Fruit fly (Drosophila melanogaster) whole organism, embryonic: Measurements from ENCODE around the gene CG34427.

ENCODE experiments used
- Bgb ChIP-seq: fragments of 200-800 bp; sonication (Bioruptor generic); IDR thresholded peaks from 2 replicates; pipeline ENCODE4 v1.3.6; 2022; ENCODE audit warnings: missing biosample characterization, missing genetic modification characterization; ENCODE audit not compliant: partially characterized antibody
- CG10654 ChIP-seq: fragments of 200-800 bp; sonication (Bioruptor generic); optimal IDR thresholded peaks from 2 replicates; lab custom pipeline; 2016; ENCODE audit warnings: missing biosample characterization, missing genetic modification characterization
- CG11085 ChIP-seq: fragments of 200-800 bp; sonication (Bioruptor generic); IDR thresholded peaks from 2 replicates; pipeline ENCODE4 v1.3.6; 2022; ENCODE audit warnings: missing biosample characterization, missing genetic modification characterization
- CG11093 ChIP-seq: fragments of 200-800 bp; sonication (Bioruptor generic); IDR thresholded peaks from 3 replicates; pipeline ENCODE4 v1.3.6; 2022; ENCODE audit warnings: missing biosample characterization, missing genetic modification characterization
- CG12071 ChIP-seq: fragments of 200-800 bp; sonication (Bioruptor generic); optimal IDR thresholded peaks from 3 replicates; lab custom pipeline; 2018; ENCODE audit warnings: missing biosample characterization, mild to moderate bottlenecking, missing genetic modification characterization
- CG12155 ChIP-seq: fragments of 200-800 bp; sonication (Bioruptor generic); optimal IDR thresholded peaks from 3 replicates; lab custom pipeline; 2016; ENCODE audit warnings: missing biosample characterization, missing genetic modification characterization
- CG17186 ChIP-seq: fragments of 200-800 bp; sonication (Bioruptor generic); optimal IDR thresholded peaks from 3 replicates; lab custom pipeline; 2017; ENCODE audit warnings: missing biosample characterization, missing genetic modification reagents, missing genetic modification characterization
- CG17359 ChIP-seq: fragments of 200-800 bp; sonication (Bioruptor generic); optimal IDR thresholded peaks from 3 replicates; lab custom pipeline; 2018; ENCODE audit warnings: missing biosample characterization, mild to moderate bottlenecking, missing genetic modification characterization, moderate library complexity
- CG17361 ChIP-seq: fragments of 200-800 bp; sonication (Bioruptor generic); IDR thresholded peaks from 3 replicates; pipeline ENCODE4 v1.3.6; 2022; ENCODE audit warnings: missing biosample characterization, missing genetic modification characterization
- CG17829 ChIP-seq: fragments of 200-800 bp; optimal IDR thresholded peaks from 2 replicates; lab custom pipeline; 2019; ENCODE audit warnings: missing biosample characterization, mild to moderate bottlenecking, missing genetic modification characterization, moderate library complexity
- CG34376 ChIP-seq: fragments of 200-800 bp; sonication (Bioruptor generic); optimal IDR thresholded peaks from 2 replicates; lab custom pipeline; 2018; ENCODE audit warnings: missing biosample characterization, mild to moderate bottlenecking, missing genetic modification characterization
- CG34422 ChIP-seq: fragments of 200-800 bp; sonication (Bioruptor generic); IDR thresholded peaks from 3 replicates; pipeline ENCODE4 v1.3.6; 2022; ENCODE audit warnings: missing biosample characterization, missing genetic modification characterization
- CG42726 ChIP-seq: fragments of 200-800 bp; sonication (Bioruptor generic); IDR thresholded peaks from 2 replicates; pipeline ENCODE4 v1.3.6; 2022; ENCODE audit warnings: missing biosample characterization, missing genetic modification characterization; ENCODE audit not compliant: partially characterized antibody
- CG4707 ChIP-seq: fragments of 200-800 bp; sonication (Bioruptor generic); optimal IDR thresholded peaks from 2 replicates; lab custom pipeline; 2018; ENCODE audit warnings: missing biosample characterization, mild to moderate bottlenecking, missing genetic modification characterization, moderate library complexity
- CG6689 ChIP-seq: fragments of 200-800 bp; sonication (Bioruptor generic); IDR thresholded peaks from 2 replicates; pipeline ENCODE4 v1.3.6; 2022; ENCODE audit warnings: missing biosample characterization, missing genetic modification characterization
- CG7357 ChIP-seq: fragments of 200-800 bp; sonication (Bioruptor generic); IDR thresholded peaks from 3 replicates; pipeline ENCODE4 v1.3.6; 2022; ENCODE audit warnings: missing biosample characterization, missing genetic modification characterization
- CG7556 ChIP-seq: fragments of 200-800 bp; sonication (Bioruptor generic); optimal IDR thresholded peaks from 2 replicates; lab custom pipeline; 2017; ENCODE audit warnings: missing biosample characterization, mild to moderate bottlenecking, missing genetic modification characterization
- CG7839 ChIP-seq: fragments of 200-800 bp; sonication (Bioruptor generic); optimal IDR thresholded peaks from 3 replicates; lab custom pipeline; 2018; ENCODE audit warnings: missing biosample characterization, mild to moderate bottlenecking, missing genetic modification characterization, moderate library complexity
- CG8359 ChIP-seq: fragments of 200-800 bp; sonication (Bioruptor generic); optimal IDR thresholded peaks from 2 replicates; lab custom pipeline; 2017; ENCODE audit warnings: missing biosample characterization, mild to moderate bottlenecking, missing genetic modification characterization, borderline replicate concordance
- Dbx ChIP-seq: fragments of 200-800 bp; sonication (Bioruptor generic); IDR thresholded peaks from 3 replicates; pipeline ENCODE4 v1.3.6; 2022; ENCODE audit warnings: missing biosample characterization, missing genetic modification characterization
- Fer3 ChIP-seq: fragments of 200-800 bp; sonication (Bioruptor generic); optimal IDR thresholded peaks from 2 replicates; lab custom pipeline; 2018; ENCODE audit warnings: missing biosample characterization, mild to moderate bottlenecking, missing genetic modification characterization, moderate library complexity
- Hr78 ChIP-seq, 2 experiments: fragments of 200-800 bp in 1 of 2; fragments of >200 bp in 1 of 2; sonication (Bioruptor generic) in 1 of 2; optimal IDR thresholded peaks; 2 replicates each; lab custom pipeline; 2017 to 2019; ENCODE audit warnings: missing biosample characterization in 2 of 2, missing genetic modification characterization in 2 of 2, mild to moderate bottlenecking in 1 of 2, moderate library complexity in 1 of 2
- Lim3 ChIP-seq: fragments of 200-800 bp; sonication (Bioruptor generic); IDR thresholded peaks from 2 replicates; pipeline ENCODE4 v1.3.6; 2022; ENCODE audit warnings: missing biosample characterization, missing genetic modification characterization
- Mrtf ChIP-seq: fragments of 200-800 bp; sonication (Bioruptor generic); IDR thresholded peaks from 3 replicates; pipeline ENCODE4 v1.3.6; 2022; ENCODE audit warnings: missing biosample characterization, missing genetic modification characterization
- Opbp ChIP-seq: fragments of 200-800 bp; sonication (Bioruptor generic); IDR thresholded peaks from 3 replicates; pipeline ENCODE4 v1.3.6; 2022; ENCODE audit warnings: missing biosample characterization, missing genetic modification characterization; ENCODE audit not compliant: partially characterized antibody
- Pdp1 ChIP-seq, 2 experiments: fragments of 200-800 bp; sonication (Bioruptor generic); optimal IDR thresholded peaks; 3 replicates each; lab custom pipeline; 2016; ENCODE audit warnings: missing biosample characterization in 2 of 2, missing genetic modification characterization in 2 of 2, mild to moderate bottlenecking in 1 of 2, moderate library complexity in 1 of 2
- Scr ChIP-seq: fragments of 200-800 bp; sonication (Bioruptor generic); IDR thresholded peaks from 2 replicates; pipeline ENCODE4 v1.3.6; 2022; ENCODE audit warnings: missing biosample characterization, missing genetic modification characterization; ENCODE audit not compliant: partially characterized antibody
- Spps ChIP-seq: fragments of 200-800 bp; sonication (Bioruptor generic); optimal IDR thresholded peaks from 2 replicates; lab custom pipeline; 2018; ENCODE audit warnings: missing biosample characterization, mild to moderate bottlenecking, missing genetic modification characterization
- Ssrp ChIP-seq: fragments of 200-800 bp; sonication (Bioruptor generic); optimal IDR thresholded peaks from 2 replicates; lab custom pipeline; 2018; ENCODE audit warnings: missing biosample characterization, mild to moderate bottlenecking, missing genetic modification characterization, moderate library complexity
- Xbp1 ChIP-seq: fragments of 200-800 bp; sonication (Bioruptor generic); optimal IDR thresholded peaks from 3 replicates; lab custom pipeline; 2016; ENCODE audit warnings: missing biosample characterization, mild to moderate bottlenecking, missing genetic modification characterization
- YL-1 ChIP-seq: fragments of 200-800 bp; sonication (Bioruptor generic); optimal IDR thresholded peaks from 3 replicates; lab custom pipeline; 2017; ENCODE audit warnings: missing biosample characterization, mild to moderate bottlenecking, missing genetic modification characterization
- ato ChIP-seq: fragments of 200-800 bp; sonication (Bioruptor generic); IDR thresholded peaks from 2 replicates; pipeline ENCODE4 v1.3.6; 2022; ENCODE audit warnings: missing biosample characterization, missing genetic modification characterization; ENCODE audit not compliant: partially characterized antibody
- bbx ChIP-seq: fragments of 200-800 bp; sonication (Bioruptor generic); IDR thresholded peaks from 2 replicates; pipeline ENCODE4 v1.3.6; 2022; ENCODE audit warnings: missing biosample characterization, missing genetic modification characterization; ENCODE audit not compliant: partially characterized antibody
- bsh ChIP-seq, 2 experiments: fragments of 200-800 bp; sonication (Bioruptor generic); optimal IDR thresholded peaks; 2 replicates each; lab custom pipeline; 2017 to 2018; ENCODE audit warnings: mild to moderate bottlenecking in 2 of 2, missing biosample characterization in 2 of 2, missing genetic modification characterization in 2 of 2, moderate library complexity in 1 of 2
- cas ChIP-seq: fragments of 200-800 bp; sonication (Bioruptor generic); IDR thresholded peaks from 2 replicates; pipeline ENCODE4 v1.3.6; 2022; ENCODE audit warnings: missing biosample characterization, missing genetic modification characterization
- cg ChIP-seq: fragments of 200-800 bp; sonication (Bioruptor generic); optimal IDR thresholded peaks from 3 replicates; lab custom pipeline; 2019; ENCODE audit warnings: missing biosample characterization, mild to moderate bottlenecking, missing genetic modification characterization, moderate library complexity
- da ChIP-seq: fragments of 200-800 bp; sonication (Bioruptor generic); optimal IDR thresholded peaks from 2 replicates; lab custom pipeline; 2016; ENCODE audit warnings: missing biosample characterization, missing genetic modification characterization
- disco-r ChIP-seq: fragments of 200-800 bp; sonication (Bioruptor generic); optimal IDR thresholded peaks from 2 replicates; lab custom pipeline; 2016; ENCODE audit warnings: missing biosample characterization, missing genetic modification characterization
- en ChIP-seq: fragments of 200-800 bp; sonication (Bioruptor generic); optimal IDR thresholded peaks from 2 replicates; lab custom pipeline; 2016; ENCODE audit warnings: missing biosample characterization, missing genetic modification characterization
- her ChIP-seq: fragments of 200-800 bp; sonication (Bioruptor generic); optimal IDR thresholded peaks from 2 replicates; lab custom pipeline; 2016; ENCODE audit warnings: missing biosample characterization, missing genetic modification characterization
- kni ChIP-seq: fragments of 200-800 bp; sonication (Bioruptor generic); optimal IDR thresholded peaks from 3 replicates; lab custom pipeline; 2017; ENCODE audit warnings: mild to moderate bottlenecking, missing biosample characterization, missing genetic modification reagents, missing genetic modification characterization
- nerfin-2 ChIP-seq: fragments of 200-800 bp; sonication (Bioruptor generic); IDR thresholded peaks from 2 replicates; pipeline ENCODE4 v1.3.6; 2022; ENCODE audit warnings: missing biosample characterization, missing genetic modification characterization; ENCODE audit not compliant: partially characterized antibody
- pum ChIP-seq: fragments of 200-800 bp; sonication (Bioruptor generic); optimal IDR thresholded peaks from 2 replicates; lab custom pipeline; 2016; ENCODE audit warnings: missing biosample characterization, missing genetic modification characterization
- row ChIP-seq: fragments of 200-800 bp; sonication (Bioruptor generic); IDR thresholded peaks from 3 replicates; pipeline ENCODE4 v1.3.6; 2022; ENCODE audit warnings: missing biosample characterization, missing genetic modification characterization
- sc ChIP-seq, 3 experiments: fragments of >200 bp in 2 of 3; fragments of 200-800 bp in 1 of 3; sonication (Bioruptor generic) in 1 of 3; optimal IDR thresholded peaks; 2 replicates in 2 of 3; 3 replicates in 1 of 3; lab custom pipeline; 2017; ENCODE audit warnings: mild to moderate bottlenecking in 1 of 3, missing biosample characterization in 1 of 3, missing genetic modification characterization in 1 of 3, missing genetic modification reagents in 1 of 3
- sna ChIP-seq: fragments of 200-800 bp; sonication (Bioruptor generic); IDR thresholded peaks from 2 replicates; pipeline ENCODE4 v1.3.6; 2022; ENCODE audit warnings: missing biosample characterization, missing genetic modification characterization; ENCODE audit not compliant: partially characterized antibody
- sr ChIP-seq: fragments of 200-800 bp; sonication (Bioruptor generic); IDR thresholded peaks from 3 replicates; pipeline ENCODE4 v1.3.6; 2022; ENCODE audit warnings: missing biosample characterization, missing genetic modification characterization
- unc-4 ChIP-seq: fragments of 200-800 bp; sonication (Bioruptor generic); IDR thresholded peaks from 2 replicates; pipeline ENCODE4 v1.3.6; 2022; ENCODE audit warnings: missing biosample characterization, missing genetic modification characterization; ENCODE audit not compliant: partially characterized antibody

Gene CG34427

DNA sequence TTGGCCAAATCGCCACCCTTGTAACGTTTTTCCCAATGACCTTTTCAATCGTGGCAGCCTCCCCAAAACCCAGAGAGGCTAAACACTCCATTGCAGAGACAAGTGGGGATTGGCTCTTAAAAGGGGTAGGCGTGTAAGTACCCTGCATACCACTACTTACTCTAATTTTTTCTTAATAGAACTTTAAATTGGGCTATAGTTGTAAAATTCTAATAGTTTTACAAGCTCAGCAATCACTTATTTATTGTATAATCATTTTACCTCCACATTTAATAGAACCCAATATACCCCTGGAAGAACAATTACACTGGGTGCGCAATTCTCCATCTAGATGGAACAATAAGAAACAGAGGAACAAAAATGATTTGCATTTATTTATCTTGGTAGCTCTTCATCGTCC, 37.2 kb downstream of the CG34427 start (continued):
- TF ChIP-seq Hr78 (GFP tag; optimal IDR thresholded peaks at IDR 0.05; lab: Kevin White, UChicago): no peak
- no peak for TF ChIP-seq cas (GFP tag; lab: Robert Waterston, UW)
- TF ChIP-seq unc-4: no peak
- TF ChIP-seq CG17829 (tag; lab: Kevin White, UChicago): peak; percentile 69
- TF ChIP-seq YL-1 (GFP tag; lab: Kevin White, UChicago): no peak
- no peak for TF ChIP-seq sna (GFP tag; lab: Robert Waterston, UW)
- TF ChIP-seq Dbx (GFP tag; lab: Robert Waterston, UW): peak; percentile 61; the same call in 2 of the 3 replicates
- TF ChIP-seq CG6689 (GFP tag; lab: Robert Waterston, UW): peak; percentile 76
- peak; percentile 42 for TF ChIP-seq her
- no peak for TF ChIP-seq kni (GFP tag; lab: Kevin White, UChicago)
- TF ChIP-seq sr (GFP tag; lab: Robert Waterston, UW): no peak
- TF ChIP-seq disco-r (GFP tag; lab: Kevin White, UChicago): peak; percentile 30
- TF ChIP-seq Fer3 (tag; lab: Kevin White, UChicago): peak; percentile 79
- no peak for TF ChIP-seq Opbp (GFP tag; lab: Robert Waterston, UW)
- peak; percentile 79 for TF ChIP-seq CG7556 (GFP tag; lab: Kevin White, UChicago)
- peak; percentile 47 for TF ChIP-seq CG4707 (GFP tag; lab: Kevin White, UChicago)
- peak; percentile 86 for TF ChIP-seq CG7839 (tag; lab: Kevin White, UChicago)
- no peak for TF ChIP-seq ato (GFP tag; lab: Robert Waterston, UW)
- no peak for TF ChIP-seq CG42726 (GFP tag; lab: Robert Waterston, UW)
- TF ChIP-seq CG12071: peak; percentile 71
- TF ChIP-seq Pdp1 (GFP tag; optimal IDR thresholded peaks at IDR 0.05; lab: Kevin White, UChicago): peak; percentile 62 to 69
- no peak for TF ChIP-seq sc (optimal IDR thresholded peaks at IDR 0.05; lab: Kevin White, UChicago)
- TF ChIP-seq sc (GFP tag; optimal IDR thresholded peaks at IDR 0.05; lab: Kevin White, UChicago): peak; percentile 46
- TF ChIP-seq Xbp1: peak; percentile 75
- no peak for TF ChIP-seq cg (GFP tag; lab: Kevin White, UChicago)
- TF ChIP-seq CG7357 (GFP tag; lab: Robert Waterston, UW): peak; percentile 62; the same call in 2 of the 3 replicates
- TF ChIP-seq CG17186 (GFP tag; lab: Kevin White, UChicago): no peak
- no peak for TF ChIP-seq bbx (GFP tag; lab: Robert Waterston, UW)
- no peak for TF ChIP-seq nerfin-2 (GFP tag; lab: Robert Waterston, UW)
- TF ChIP-seq CG34376 (GFP tag; lab: Kevin White, UChicago): no peak
- TF ChIP-seq bsh (GFP tag; optimal IDR thresholded peaks at IDR 0.05; lab: Kevin White, UChicago): peak in 1 of 2 experiments; percentile 85
- no peak for TF ChIP-seq da (GFP tag; lab: Kevin White, UChicago)
- peak; percentile 16 for TF ChIP-seq Spps (tag; lab: Kevin White, UChicago)
- TF ChIP-seq Ssrp (tag; lab: Kevin White, UChicago): peak; percentile 68
- peak; percentile 33 for TF ChIP-seq CG8359 (GFP tag; lab: Kevin White, UChicago)
- TF ChIP-seq CG34422 (GFP tag; lab: Robert Waterston, UW): peak; percentile 69; the same call in 1 of the 3 replicates
- TF ChIP-seq Lim3: no peak
- TF ChIP-seq CG10654 (GFP tag; lab: Kevin White, UChicago): peak; percentile 47
- TF ChIP-seq CG11093: peak; percentile 28; the same call in 1 of the 3 replicates
- no peak for TF ChIP-seq Scr (GFP tag; lab: Robert Waterston, UW)
- TF ChIP-seq Mrtf (GFP tag; lab: Robert Waterston, UW): peak; percentile 78
- TF ChIP-seq CG12155: peak; percentile 52
- peak; percentile 58 for TF ChIP-seq pum (GFP tag; lab: Kevin White, UChicago)
- TF ChIP-seq CG17359: peak; percentile 81
- peak; percentile 25; the same call in 1 of the 2 replicates for TF ChIP-seq CG11085
- TF ChIP-seq en (GFP tag; lab: Kevin White, UChicago): peak; percentile 39
- no peak for TF ChIP-seq Bgb (GFP tag; lab: Robert Waterston, UW)
- peak; percentile 88 for TF ChIP-seq row
- TF ChIP-seq CG17361 (GFP tag; lab: Robert Waterston, UW): peak; percentile 76
